Fruit fly (Drosophila melanogaster) whole organism: ENCODE measurements around the gene Lip1.

Experiments
- CG8478 ChIP-seq: fragments of >200 bp; optimal IDR thresholded peaks from 2 replicates; lab custom pipeline; 2018; ENCODE audit warnings: inconsistent platforms
- Dll ChIP-seq: fragments of >200 bp; optimal IDR thresholded peaks from 2 replicates; lab custom pipeline; 2017
- pan ChIP-seq: fragments of >200 bp; optimal IDR thresholded peaks from 2 replicates; lab custom pipeline; 2017

DNA sequence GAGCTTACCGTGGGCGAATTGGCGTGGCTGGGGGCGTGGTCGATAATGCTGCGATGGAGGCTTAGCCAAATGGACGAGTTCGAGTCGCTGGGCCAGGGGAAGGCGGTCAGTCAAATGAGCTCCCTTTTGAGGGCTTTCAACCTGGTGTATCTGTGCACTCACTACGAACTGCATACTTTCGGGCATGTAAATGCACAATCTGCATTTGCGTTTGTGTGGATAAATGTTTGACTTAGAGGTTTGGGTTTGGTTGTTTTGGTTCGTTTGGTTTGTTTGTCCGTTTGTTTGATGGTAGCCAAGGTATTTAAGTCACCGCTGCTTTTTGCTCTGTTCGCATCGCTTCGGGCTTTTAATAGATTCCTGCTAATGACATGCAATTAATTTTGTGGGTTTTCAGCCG is 9.9 kb upstream of the Lip1 start:
- TF ChIP-seq CG8478 (no peak), pan (no peak), Dll (no peak)
